Worm (Caenorhabditis elegans): ENCODE results near the gene F14F7.4.

The F14F7.4 gene

DNA sequence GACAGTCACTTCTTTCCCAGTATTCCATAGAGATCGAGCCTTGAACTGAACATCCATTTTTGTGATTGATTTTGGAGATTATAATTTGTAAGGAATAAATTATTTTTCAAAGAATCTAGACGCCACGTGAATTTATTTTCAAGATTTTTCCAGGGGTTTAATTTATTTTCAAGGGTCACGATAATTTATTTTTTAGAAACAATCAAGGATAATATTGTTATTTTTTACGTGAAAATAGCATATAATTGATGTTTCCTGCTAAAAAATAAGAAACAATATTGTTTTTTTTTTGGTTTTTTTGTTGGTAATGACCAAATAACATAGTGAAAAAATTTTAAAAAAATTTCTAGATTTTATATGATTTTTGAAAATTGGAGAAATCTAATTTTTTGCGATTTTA, at the start of gene F14F7.4:
Gene F14F7.4, minus strand, starts transcription at position 101 of the 400 bp plus-strand sequence.
- TF ChIP-seq lin-32 (GFP tag; optimal IDR thresholded peaks at IDR 0.05) (no peak), unc-120 (tag; optimal IDR thresholded peaks at IDR 0.05; ENCODE audit: poor library complexity, severe bottlenecking) (no peak), zip-8 (tag; optimal IDR thresholded peaks at IDR 0.05) (no peak), ham-2 (GFP tag; optimal IDR thresholded peaks at IDR 0.05) (no peak), nhr-237 (tag; optimal IDR thresholded peaks at IDR 0.05) (no peak), sem-2 (GFP tag; optimal IDR thresholded peaks at IDR 0.05) (no peak), ztf-11 (tag; optimal IDR thresholded peaks at IDR 0.05) (no peak), nhr-2 (tag; optimal IDR thresholded peaks at IDR 0.05) (no peak), mab-5 (tag; optimal IDR thresholded peaks at IDR 0.05) (no peak), bed-3 (GFP tag; optimal IDR thresholded peaks at IDR 0.05) (no peak), snpc-4 (tag; optimal IDR thresholded peaks at IDR 0.05) (no peak), blmp-1 (tag; optimal IDR thresholded peaks at IDR 0.05) (no peak), elt-1 (tag; optimal IDR thresholded peaks at IDR 0.05; ENCODE audit: borderline replicate concordance, insufficient read depth) (no peak), elt-3 (tag; optimal IDR thresholded peaks at IDR 0.05) (no peak)

DNA sequence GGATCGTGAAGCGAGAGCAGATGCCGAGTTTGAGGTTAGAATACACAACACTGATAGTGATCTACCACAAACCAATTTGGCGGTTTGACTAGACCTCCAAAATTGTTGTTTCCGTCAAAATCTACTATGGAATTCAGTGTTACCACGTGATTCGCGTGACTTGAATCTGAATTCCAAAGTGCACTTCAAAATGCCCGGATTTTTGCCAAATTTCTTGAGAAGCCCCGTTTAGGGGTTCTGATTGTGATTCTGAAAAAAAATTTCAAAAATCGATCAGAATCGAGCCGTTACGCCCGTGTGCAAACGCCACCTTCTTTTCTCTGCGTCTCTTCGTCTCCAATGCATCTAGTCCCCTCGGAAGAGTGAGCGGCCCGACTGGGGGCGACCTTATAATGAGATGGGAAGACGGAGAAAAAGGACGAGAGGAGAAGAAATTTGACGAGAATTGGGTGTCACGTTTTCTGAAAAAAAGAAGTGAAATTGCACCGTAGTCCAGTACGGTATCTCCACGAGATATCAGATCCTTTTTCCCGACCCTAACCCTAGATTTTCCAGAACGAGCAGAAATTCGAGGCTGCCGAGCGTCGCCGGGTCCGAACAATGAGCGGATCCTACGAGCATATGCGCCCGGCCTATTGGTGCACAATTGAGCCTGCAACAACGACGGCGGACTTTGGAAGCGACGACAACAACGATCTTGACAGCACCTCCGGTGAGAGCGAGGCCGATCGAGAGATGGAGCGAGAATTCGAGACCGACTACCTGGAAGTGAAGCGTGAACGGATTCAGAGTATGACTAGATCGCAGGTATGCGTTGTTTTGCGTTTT, 42.1 kb upstream of the F14F7.4 start:
- TF ChIP-seq elt-3 (tag; optimal IDR thresholded peaks at IDR 0.05) (no peak), mab-5 (tag; optimal IDR thresholded peaks at IDR 0.05) (no peak), nhr-2 (tag; optimal IDR thresholded peaks at IDR 0.05) (no peak), nhr-76 (tag; optimal IDR thresholded peaks at IDR 0.05) (no peak), pha-4 (tag; optimal IDR thresholded peaks at IDR 0.05) (no peak), lin-32 (GFP tag; optimal IDR thresholded peaks at IDR 0.05) (no peak), ces-1 (GFP tag; optimal IDR thresholded peaks at IDR 0.05) (peak; percentile 32), cnd-1 (tag; optimal IDR thresholded peaks at IDR 0.05) (peak; percentile 7), unc-62 (GFP tag; optimal IDR thresholded peaks at IDR 0.05) (no peak), zip-8 (tag; optimal IDR thresholded peaks at IDR 0.05) (no peak), nhr-237 (tag; optimal IDR thresholded peaks at IDR 0.05) (no peak), hlh-1 (tag; optimal IDR thresholded peaks at IDR 0.05) (peak; percentile 20), bed-3 (GFP tag; optimal IDR thresholded peaks at IDR 0.05) (peak; percentile 7), lsy-2 (tag; optimal IDR thresholded peaks at IDR 0.05) (peak; percentile 33), mls-2 (tag; optimal IDR thresholded peaks at IDR 0.05) (peak; percentile 14), ceh-83 (GFP tag; optimal IDR thresholded peaks at IDR 0.05) (no peak), ceh-43 (GFP tag; optimal IDR thresholded peaks at IDR 0.05) (no peak), blmp-1 (tag; optimal IDR thresholded peaks at IDR 0.05) (no peak), unc-120 (tag; optimal IDR thresholded peaks at IDR 0.05; ENCODE audit: poor library complexity, severe bottlenecking) (no peak), ceh-39 (tag; optimal IDR thresholded peaks at IDR 0.05) (no peak)

DNA sequence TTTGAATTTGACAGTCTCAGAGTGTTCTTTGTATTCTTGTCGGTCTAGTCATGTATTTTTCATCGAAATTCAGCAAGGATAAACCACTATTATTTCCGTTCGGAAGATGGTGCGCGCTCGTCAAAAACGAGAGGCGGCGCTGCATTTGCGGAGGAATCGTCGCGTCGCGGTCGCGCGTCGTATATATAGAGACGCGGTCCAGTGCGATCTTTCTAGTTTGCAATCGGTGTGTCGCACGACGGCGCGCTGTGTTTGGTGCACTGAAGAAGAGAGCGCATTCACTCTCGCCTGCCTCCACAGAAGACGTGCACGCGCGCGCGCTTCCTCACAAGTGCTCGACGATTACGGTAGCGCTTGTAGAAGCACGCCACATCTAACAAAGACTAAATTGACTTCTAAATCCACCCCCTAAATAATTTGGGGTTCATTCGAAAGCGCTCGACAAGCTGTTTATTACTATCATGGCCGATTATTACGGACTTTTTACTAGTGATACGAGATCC, 41.1 kb upstream of the F14F7.4 start, which contains the start of gene Y39E4B.6:
Gene Y39E4B.6, plus strand, starts transcription at position 209 of the 503 bp plus-strand sequence.
- TF ChIP-seq bed-3 (GFP tag; optimal IDR thresholded peaks at IDR 0.05) (peak; percentile 78), mab-5 (tag; optimal IDR thresholded peaks at IDR 0.05) (no peak), sem-2 (GFP tag; optimal IDR thresholded peaks at IDR 0.05) (no peak), ceh-43 (GFP tag; optimal IDR thresholded peaks at IDR 0.05) (peak; percentile 69), flh-1 (GFP tag; optimal IDR thresholded peaks at IDR 0.05) (peak; percentile 79), drap-1 (GFP tag; optimal IDR thresholded peaks at IDR 0.05) (peak; percentile 94), zip-8 (tag; optimal IDR thresholded peaks at IDR 0.05) (no peak), nhr-237 (tag; optimal IDR thresholded peaks at IDR 0.05) (peak; percentile 96), M03D4.4 (tag; optimal IDR thresholded peaks at IDR 0.05) (peak; percentile 90), nhr-76 (tag; optimal IDR thresholded peaks at IDR 0.05) (no peak), mep-1 (tag; optimal IDR thresholded peaks at IDR 0.05) (peak; percentile 98), lin-32 (GFP tag; optimal IDR thresholded peaks at IDR 0.05) (peak; percentile 58), lsy-2 (tag; optimal IDR thresholded peaks at IDR 0.05) (peak; percentile 89), nhr-12 (tag; optimal IDR thresholded peaks at IDR 0.05) (peak; percentile 91), tbx-8 (GFP tag; optimal IDR thresholded peaks at IDR 0.05) (peak; percentile 76), ces-1 (GFP tag; optimal IDR thresholded peaks at IDR 0.05) (peak; percentile 83), hlh-1 (tag; optimal IDR thresholded peaks at IDR 0.05) (peak; percentile 36), mls-2 (tag; optimal IDR thresholded peaks at IDR 0.05) (peak; percentile 96), elt-1 (tag; optimal IDR thresholded peaks at IDR 0.05; ENCODE audit: borderline replicate concordance, insufficient read depth) (no peak), snpc-4 (tag; optimal IDR thresholded peaks at IDR 0.05) (no peak), pha-4 (tag; optimal IDR thresholded peaks at IDR 0.05) (peak; percentile 85), nhr-28 (tag; optimal IDR thresholded peaks at IDR 0.05) (no peak), sptf-1 (tag; optimal IDR thresholded peaks at IDR 0.05) (peak; percentile 97), ceh-83 (GFP tag; optimal IDR thresholded peaks at IDR 0.05) (peak; percentile 84), ham-2 (GFP tag; optimal IDR thresholded peaks at IDR 0.05) (peak; percentile 91), ztf-11 (tag; optimal IDR thresholded peaks at IDR 0.05) (peak; percentile 95), lin-13 (tag; optimal IDR thresholded peaks at IDR 0.05) (peak; percentile 98), unc-62 (GFP tag; optimal IDR thresholded peaks at IDR 0.05) (peak; percentile 84), unc-39 (tag; optimal IDR thresholded peaks at IDR 0.05) (peak; percentile 85), unc-120 (tag; optimal IDR thresholded peaks at IDR 0.05; ENCODE audit: poor library complexity, severe bottlenecking) (peak; percentile 86), ceh-39 (tag; optimal IDR thresholded peaks at IDR 0.05) (peak; percentile 98), cnd-1 (tag; optimal IDR thresholded peaks at IDR 0.05) (peak; percentile 89), nhr-2 (tag; optimal IDR thresholded peaks at IDR 0.05) (no peak)

Measured in whole organism, mixed stage, embryonic.